Worm (Caenorhabditis elegans) whole organism, young adult: Measurements from ENCODE around the gene F11D11.21.

Experiments
- B0019.2 ChIP-seq: fragments of 200-800 bp; sonication (Bioruptor generic); conservative IDR thresholded peaks from 2 replicates; pipeline ENCODE4 v1.3.6; 2022; ENCODE audit warnings: missing genetic modification reagents, missing genetic modification characterization, missing compliant biosample characterization
- F22D6.2 ChIP-seq: sonication (generic microtip); optimal IDR thresholded peaks from 2 replicates; lab custom pipeline; 2016; ENCODE audit warnings: mild to moderate bottlenecking, missing genetic modification characterization, missing compliant biosample characterization
- F55B11.4 ChIP-seq: sonication (generic microtip); optimal IDR thresholded peaks from 2 replicates; lab custom pipeline; 2016; ENCODE audit warnings: missing compliant biosample characterization, missing genetic modification characterization, borderline replicate concordance; ENCODE audit not compliant: insufficient read depth
- attf-5 ChIP-seq: fragments of 200-800 bp; sonication (Bioruptor generic); optimal IDR thresholded peaks from 2 replicates; lab custom pipeline; 2018; ENCODE audit warnings: mild to moderate bottlenecking, missing genetic modification characterization, missing compliant biosample characterization
- cebp-2 ChIP-seq: fragments of 200-800 bp; sonication (Bioruptor generic); IDR thresholded peaks from 2 replicates; pipeline ENCODE4 v1.3.6; 2022; ENCODE audit warnings: missing genetic modification characterization, missing compliant biosample characterization
- ceh-58 ChIP-seq: fragments of 200-800 bp; sonication (Bioruptor generic); IDR thresholded peaks from 2 replicates; pipeline ENCODE4 v1.3.6; 2022; ENCODE audit warnings: missing genetic modification characterization, missing compliant biosample characterization
- chd-7 ChIP-seq: sonication (generic microtip); optimal IDR thresholded peaks from 2 replicates; lab custom pipeline; 2016; ENCODE audit warnings: mild to moderate bottlenecking, missing genetic modification characterization, moderate library complexity, missing compliant biosample characterization
- dox-1 ChIP-seq: fragments of 200-800 bp; sonication (Bioruptor generic); IDR thresholded peaks from 2 replicates; pipeline ENCODE4 v1.3.6; 2022; ENCODE audit warnings: missing genetic modification reagents, missing genetic modification characterization, missing compliant biosample characterization
- dpff-1 ChIP-seq: sonication (generic microtip); optimal IDR thresholded peaks from 2 replicates; lab custom pipeline; 2017; ENCODE audit warnings: mild to moderate bottlenecking, missing genetic modification characterization, missing compliant biosample characterization
- dpl-1 ChIP-seq: fragments of 150-350 bp; optimal IDR thresholded peaks from 2 replicates; lab custom pipeline; 2014; ENCODE audit warnings: missing biosample characterization, missing genetic modification reagents, missing genetic modification characterization
- efl-1 ChIP-seq: fragments of 150-350 bp; optimal IDR thresholded peaks from 2 replicates; lab custom pipeline; 2014; ENCODE audit warnings: missing biosample characterization, missing genetic modification reagents, missing genetic modification characterization
- ekl-4 ChIP-seq: fragments of 200-800 bp; sonication (Bioruptor generic); IDR thresholded peaks from 2 replicates; pipeline ENCODE4 v1.3.6; 2022; ENCODE audit warnings: missing genetic modification reagents, missing genetic modification characterization, missing compliant biosample characterization
- ets-4 ChIP-seq: fragments of 200-800 bp; sonication (Bioruptor generic); optimal IDR thresholded peaks from 2 replicates; lab custom pipeline; 2018; ENCODE audit warnings: mild to moderate bottlenecking, missing genetic modification characterization, missing compliant biosample characterization
- gei-17 ChIP-seq: fragments of 200-800 bp; sonication (Bioruptor generic); optimal IDR thresholded peaks from 2 replicates; lab custom pipeline; 2018; ENCODE audit warnings: mild to moderate bottlenecking, missing genetic modification characterization, missing compliant biosample characterization
- hlh-26 ChIP-seq: fragments of 200-800 bp; sonication (Bioruptor generic); conservative IDR thresholded peaks from 2 replicates; pipeline ENCODE4 v1.3.6; 2022; ENCODE audit warnings: missing genetic modification reagents, missing genetic modification characterization, missing compliant biosample characterization
- hmg-1.2 ChIP-seq: fragments of 200-800 bp; sonication (Bioruptor generic); IDR thresholded peaks from 2 replicates; pipeline ENCODE4 v1.3.6; 2022; ENCODE audit warnings: missing genetic modification reagents, missing genetic modification characterization, missing compliant biosample characterization
- hrde-1 ChIP-seq: sonication (generic microtip); optimal IDR thresholded peaks from 2 replicates; lab custom pipeline; 2016; ENCODE audit warnings: missing genetic modification characterization, mild to moderate bottlenecking, missing compliant biosample characterization, moderate library complexity, missing genotype, missing genetic modification reagents, borderline replicate concordance
- let-526 ChIP-seq: fragments of 200-800 bp; sonication (Bioruptor generic); IDR thresholded peaks from 2 replicates; pipeline ENCODE4 v1.3.6; 2022; ENCODE audit warnings: missing genetic modification reagents, missing genetic modification characterization, missing compliant biosample characterization
- lin-26 ChIP-seq: fragments of 200-800 bp; sonication (Bioruptor generic); IDR thresholded peaks from 2 replicates; pipeline ENCODE4 v1.3.6; 2022; ENCODE audit warnings: missing genetic modification reagents, missing genetic modification characterization, missing compliant biosample characterization
- madf-10 ChIP-seq: sonication (generic microtip); optimal IDR thresholded peaks from 2 replicates; lab custom pipeline; 2016; ENCODE audit warnings: mild to moderate bottlenecking, missing genetic modification characterization, missing compliant biosample characterization
- madf-3 ChIP-seq: fragments of 200-800 bp; sonication (Bioruptor generic); IDR thresholded peaks from 2 replicates; pipeline ENCODE4 v1.3.6; 2022; ENCODE audit warnings: missing genetic modification reagents, missing genetic modification characterization, missing compliant biosample characterization
- madf-8 ChIP-seq: fragments of 200-800 bp; sonication (Bioruptor generic); conservative IDR thresholded peaks from 2 replicates; pipeline ENCODE4 v1.3.6; 2022; ENCODE audit warnings: missing genetic modification reagents, missing genetic modification characterization, missing compliant biosample characterization
- mcd-1 ChIP-seq: fragments of 200-800 bp; sonication (Bioruptor generic); IDR thresholded peaks from 2 replicates; pipeline ENCODE4 v1.3.6; 2022; ENCODE audit warnings: missing genetic modification reagents, missing genetic modification characterization, missing compliant biosample characterization
- nfyb-1 ChIP-seq: fragments of 200-800 bp; sonication (Bioruptor generic); IDR thresholded peaks from 2 replicates; pipeline ENCODE4 v1.3.6; 2022; ENCODE audit warnings: missing genetic modification reagents, missing genetic modification characterization, missing compliant biosample characterization
- nhr-90 ChIP-seq: sonication (generic microtip); optimal IDR thresholded peaks from 2 replicates; lab custom pipeline; 2016; ENCODE audit warnings: missing genotype, mild to moderate bottlenecking, missing genetic modification characterization, missing compliant biosample characterization
- sdz-38 ChIP-seq: sonication (generic microtip); optimal IDR thresholded peaks from 2 replicates; lab custom pipeline; 2016; ENCODE audit warnings: missing genotype, missing genetic modification characterization, missing compliant biosample characterization
- snpc-4 ChIP-seq, 5 experiments: fragments of 150-350 bp in 1 of 5; sonication (generic microtip) in 4 of 5; optimal IDR thresholded peaks; 2 replicates each; lab custom pipeline; 2014 to 2018; ENCODE audit warnings: missing genetic modification characterization in 5 of 5, missing biosample characterization in 3 of 5, antibody characterized with exemption in 2 of 5, mild to moderate bottlenecking in 2 of 5, missing compliant biosample characterization in 2 of 5, missing genotype in 2 of 5, moderate library complexity in 2 of 5, missing genetic modification reagents in 1 of 5
- unc-130 ChIP-seq: sonication (generic microtip); optimal IDR thresholded peaks from 2 replicates; lab custom pipeline; 2016; ENCODE audit warnings: missing genetic modification reagents, missing genetic modification characterization, missing compliant biosample characterization
- xnd-1 ChIP-seq: sonication (generic microtip); optimal IDR thresholded peaks from 2 replicates; lab custom pipeline; 2016; ENCODE audit warnings: missing genotype, missing genetic modification reagents, missing genetic modification characterization, missing compliant biosample characterization
- zfh-2 ChIP-seq: fragments of 200-800 bp; sonication (Bioruptor generic); conservative IDR thresholded peaks from 2 replicates; pipeline ENCODE4 v1.3.6; 2022; ENCODE audit warnings: missing genetic modification reagents, missing genetic modification characterization, missing compliant biosample characterization
- ztf-18 ChIP-seq: sonication (generic microtip); optimal IDR thresholded peaks from 2 replicates; lab custom pipeline; 2016; ENCODE audit warnings: missing genotype, mild to moderate bottlenecking, missing genetic modification characterization, missing compliant biosample characterization
- ztf-22 ChIP-seq: fragments of 200-800 bp; sonication (Bioruptor generic); optimal IDR thresholded peaks from 2 replicates; lab custom pipeline; 2018; ENCODE audit warnings: mild to moderate bottlenecking, missing genetic modification characterization, moderate library complexity, missing compliant biosample characterization
- ztf-6 ChIP-seq: fragments of 200-800 bp; sonication (Bioruptor generic); IDR thresholded peaks from 2 replicates; pipeline ENCODE4 v1.3.6; 2022; ENCODE audit warnings: missing genetic modification reagents, missing genetic modification characterization, missing compliant biosample characterization

F11D11.21 gene

ce11 chrV:18722510-18723299 is 27.6 kb downstream of the F11D11.21 start:
- TF ChIP-seq chd-7 (tag; lab: Kevin White, UChicago): no peak
- TF ChIP-seq ztf-6 (GFP tag; lab: Robert Waterston, UW): no peak
- no peak for TF ChIP-seq efl-1 (GFP tag; lab: Kevin White, UChicago)
- TF ChIP-seq madf-3: no peak
- TF ChIP-seq ztf-18: no peak
- no peak for TF ChIP-seq F22D6.2 (tag; lab: Kevin White, UChicago)
- no peak for TF ChIP-seq dpff-1
- no peak for TF ChIP-seq ekl-4
- no peak for TF ChIP-seq hmg-1.2 (GFP tag; lab: Robert Waterston, UW)
- no peak for TF ChIP-seq lin-26
- TF ChIP-seq nfyb-1 (GFP tag; lab: Robert Waterston, UW): no peak
- TF ChIP-seq dox-1 (GFP tag; lab: Robert Waterston, UW): no peak
- no peak for TF ChIP-seq dpl-1 (GFP tag; lab: Kevin White, UChicago)
- no peak for TF ChIP-seq mcd-1 (GFP tag; lab: Robert Waterston, UW)
- no peak for TF ChIP-seq ets-4 (GFP tag; lab: Kevin White, UChicago)
- no peak for TF ChIP-seq B0019.2 (GFP tag; lab: Robert Waterston, UW)
- TF ChIP-seq zfh-2: no peak; the same call in 1 of the 2 replicates

ce11 chrV:18721873-18722272 is 28.5 kb downstream of the F11D11.21 start:
- no peak for TF ChIP-seq hrde-1 (tag; lab: Kevin White, UChicago)
- TF ChIP-seq nhr-90 (tag; lab: Kevin White, UChicago): no peak
- no peak for TF ChIP-seq let-526 (GFP tag; lab: Robert Waterston, UW)
- no peak for TF ChIP-seq ceh-58 (GFP tag; lab: Robert Waterston, UW)
- TF ChIP-seq dox-1 (GFP tag; lab: Robert Waterston, UW): no peak
- no peak for TF ChIP-seq madf-10
- TF ChIP-seq zfh-2: no peak

ce11 chrV:18719956-18720489 is 30.3 kb downstream of the F11D11.21 start, which contains the start of gene Y17D7C.2:
Y17D7C.2 (minus strand) TSS chrV:18719987.
- peak; percentile 38 for TF ChIP-seq F55B11.4 (tag; lab: Kevin White, UChicago)
- TF ChIP-seq snpc-4 (GFP tag; optimal IDR thresholded peaks at IDR 0.05; lab: Kevin White, UChicago): no peak
- peak; percentile 32 to 66 (median 60) for TF ChIP-seq snpc-4 (tag; optimal IDR thresholded peaks at IDR 0.05; lab: Kevin White, UChicago)
- no peak for TF ChIP-seq unc-130 (GFP tag; lab: Kevin White, UChicago)
- TF ChIP-seq sdz-38 (tag; lab: Kevin White, UChicago): peak; percentile 34
- TF ChIP-seq xnd-1: no peak
- TF ChIP-seq madf-8 (GFP tag; lab: Robert Waterston, UW): no peak
- no peak for TF ChIP-seq gei-17 (GFP tag; lab: Kevin White, UChicago)
- 0 out of 2 replicates have a peak, but pooled peaks have one; percentile 59 for TF ChIP-seq hlh-26 (GFP tag; lab: Robert Waterston, UW)

ce11 chrV:18719412-18719811 is 30.9 kb downstream of the F11D11.21 start:
- TF ChIP-seq cebp-2 (GFP tag; lab: Robert Waterston, UW): no peak
- TF ChIP-seq attf-5 (GFP tag; lab: Kevin White, UChicago): no peak
- TF ChIP-seq sdz-38 (tag; lab: Kevin White, UChicago): peak; percentile 6
- TF ChIP-seq ztf-22: no peak
